Worm (Caenorhabditis elegans): ENCODE data around the gene T19D12.1.

T19D12.1 gene

ce11 chrII:6666598-6666997 is at the start of gene T19D12.1:
Gene T19D12.1, plus strand, starts transcription at chrII:6666898.
- no peak for TF ChIP-seq Y5F2A.4 (GFP tag; optimal IDR thresholded peaks at IDR 0.05)
- no peak for TF ChIP-seq lin-1 (GFP tag; IDR thresholded peaks at IDR 0.05)
- TF ChIP-seq pqm-1 (tag; optimal IDR thresholded peaks at IDR 0.05) = peak; percentile 25
- peak; percentile 28; the same call in 1 of the 2 replicates for TF ChIP-seq dmd-6 (GFP tag; IDR thresholded peaks at IDR 0.05)
- TF ChIP-seq unc-62 (GFP tag; optimal IDR thresholded peaks at IDR 0.05 in 1 of 2) = peak in 1 of 2 experiments; percentile 0
- no peak for TF ChIP-seq unc-62 (tag; optimal IDR thresholded peaks at IDR 0.05)
- TF ChIP-seq daf-16 (GFP tag; optimal IDR thresholded peaks at IDR 0.05) = no peak
- TF ChIP-seq daf-16 (tag; optimal IDR thresholded peaks at IDR 0.05) = peak; percentile 5
- no peak for TF ChIP-seq mxl-3 (GFP tag; optimal IDR thresholded peaks at IDR 0.05)
- TF ChIP-seq lin-39 (tag; optimal IDR thresholded peaks at IDR 0.05) = no peak

DNA sequence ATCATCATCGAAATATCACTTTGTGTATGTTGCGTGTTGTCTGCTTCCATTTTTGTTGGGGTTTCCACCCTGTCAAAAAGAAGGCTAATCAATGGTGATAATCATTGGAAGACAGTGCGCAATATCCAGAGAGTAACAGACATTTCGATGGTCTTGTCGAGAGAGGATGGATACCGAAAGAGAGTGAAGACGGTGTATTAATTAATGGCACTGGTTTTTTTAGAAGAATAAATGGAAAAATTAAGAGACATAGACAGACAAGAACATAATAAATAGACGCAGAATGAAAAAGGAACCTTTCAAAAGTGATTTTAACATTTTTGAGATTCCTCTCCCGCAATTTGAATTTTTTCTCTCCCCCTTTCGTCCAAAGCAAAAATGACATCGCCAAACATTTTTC is 47.7 kb upstream of the T19D12.1 start:
- TF ChIP-seq cey-2 (tag; optimal IDR thresholded peaks at IDR 0.05; ENCODE audit: borderline replicate concordance, insufficient read depth) (peak; percentile 19), lin-39 (tag; optimal IDR thresholded peaks at IDR 0.05) (no peak), nhr-28 (tag; optimal IDR thresholded peaks at IDR 0.05) (peak; percentile 37), dpl-1 (GFP tag; optimal IDR thresholded peaks at IDR 0.05) (no peak), Y75B8A.6 (GFP tag; IDR thresholded peaks at IDR 0.05) (no peak), php-3 (GFP tag; IDR thresholded peaks at IDR 0.05) (no peak), hlh-11 (tag; optimal IDR thresholded peaks at IDR 0.05) (peak; percentile 19), lin-1 (GFP tag; IDR thresholded peaks at IDR 0.05) (no peak), unc-62 (GFP tag; optimal IDR thresholded peaks at IDR 0.05 in 1 of 2) (peak in 1 of 2 experiments; percentile 39), unc-62 (tag; optimal IDR thresholded peaks at IDR 0.05) (no peak), madf-5 (GFP tag; IDR thresholded peaks at IDR 0.05) (no peak), ces-1 (GFP tag; optimal IDR thresholded peaks at IDR 0.05) (no peak), madf-9 (GFP tag; conservative IDR thresholded peaks at IDR 0.05) (no peak), ceh-82 (tag; optimal IDR thresholded peaks at IDR 0.05) (no peak), nhr-6 (tag; optimal IDR thresholded peaks at IDR 0.05) (no peak), lsy-2 (tag; optimal IDR thresholded peaks at IDR 0.05) (no peak), hlh-30 (tag; optimal IDR thresholded peaks at IDR 0.05; ENCODE audit: insufficient read depth) (no peak), aly-2 (tag; optimal IDR thresholded peaks at IDR 0.05) (no peak), lin-13 (GFP tag; optimal IDR thresholded peaks at IDR 0.05) (no peak), aha-1 (tag) (peak; percentile 23), ZK546.5 (tag; optimal IDR thresholded peaks at IDR 0.05) (no peak), mdl-1 (tag; optimal IDR thresholded peaks at IDR 0.05) (peak in 1 of 2 experiments; percentile 18), tra-1 (GFP tag; IDR thresholded peaks at IDR 0.05) (0 out of 2 replicates have a peak, but pooled peaks have one; percentile 38)

- no peak for TF ChIP-seq fos-1 (tag; optimal IDR thresholded peaks at IDR 0.05)
- TF ChIP-seq snpc-1.2 (GFP tag; IDR thresholded peaks at IDR 0.05) = no peak
- TF ChIP-seq lin-1 (GFP tag; IDR thresholded peaks at IDR 0.05) = no peak
- no peak for TF ChIP-seq unc-39 (tag; optimal IDR thresholded peaks at IDR 0.05)
- no peak for TF ChIP-seq mxl-3 (GFP tag; optimal IDR thresholded peaks at IDR 0.05)
- TF ChIP-seq nhr-6 (tag; optimal IDR thresholded peaks at IDR 0.05) = no peak
These were observed 44.8 kb upstream of the T19D12.1 start, which contains the start of gene F54H5.3 for ce11 chrII:6621886-6622285. Gene F54H5.3, plus strand, starts transcription at chrII:6622186.

DNA sequence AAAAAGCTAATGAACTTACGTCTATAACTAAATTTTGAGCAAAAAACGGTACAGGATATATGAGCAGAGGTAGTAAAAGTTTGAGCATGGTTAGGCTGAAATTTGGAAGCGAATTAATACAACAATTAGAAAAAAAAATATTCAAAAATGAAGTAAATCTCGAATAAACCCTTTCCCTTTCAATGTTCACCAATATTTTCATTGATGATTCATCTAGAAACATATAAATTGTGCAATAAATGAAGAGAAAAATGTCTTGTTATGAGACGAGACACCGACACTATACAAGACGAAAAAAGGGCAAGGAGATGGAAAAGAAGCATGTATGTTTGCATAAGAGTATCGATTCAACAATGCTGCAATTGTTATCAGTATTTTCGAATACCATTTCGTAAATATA is 41.4 kb upstream of the T19D12.1 start, which contains the start of gene F54H5.14:
Gene F54H5.14, minus strand, starts transcription at position 101 of the 400 bp plus-strand sequence.
- TF ChIP-seq pqm-1 (tag; optimal IDR thresholded peaks at IDR 0.05) = peak; percentile 25
- TF ChIP-seq mdt-29 (GFP tag; IDR thresholded peaks at IDR 0.05) = no peak
- peak; percentile 48 for TF ChIP-seq dve-1 (tag; optimal IDR thresholded peaks at IDR 0.05; ENCODE audit: insufficient read depth)
- no peak for TF ChIP-seq Y105C5A.15 (GFP tag; IDR thresholded peaks at IDR 0.05)
- TF ChIP-seq daf-16 (GFP tag; optimal IDR thresholded peaks at IDR 0.05) = no peak
- peak; percentile 9 for TF ChIP-seq daf-16 (tag; optimal IDR thresholded peaks at IDR 0.05)
